Worm (Caenorhabditis elegans) whole organism, L4/young adult: ENCODE measurements around the gene tag-280.

Experiments
- dao-5 ChIP-seq: sonication (generic microtip); optimal IDR thresholded peaks from 2 replicates; lab custom pipeline; 2016; ENCODE audit warnings: missing genotype, missing genetic modification characterization, moderate library complexity, missing compliant biosample characterization
- him-1 ChIP-seq: sonication (generic microtip); optimal IDR thresholded peaks from 2 replicates; lab custom pipeline; 2016; ENCODE audit warnings: missing genotype, missing genetic modification reagents, missing genetic modification characterization, missing compliant biosample characterization

DNA sequence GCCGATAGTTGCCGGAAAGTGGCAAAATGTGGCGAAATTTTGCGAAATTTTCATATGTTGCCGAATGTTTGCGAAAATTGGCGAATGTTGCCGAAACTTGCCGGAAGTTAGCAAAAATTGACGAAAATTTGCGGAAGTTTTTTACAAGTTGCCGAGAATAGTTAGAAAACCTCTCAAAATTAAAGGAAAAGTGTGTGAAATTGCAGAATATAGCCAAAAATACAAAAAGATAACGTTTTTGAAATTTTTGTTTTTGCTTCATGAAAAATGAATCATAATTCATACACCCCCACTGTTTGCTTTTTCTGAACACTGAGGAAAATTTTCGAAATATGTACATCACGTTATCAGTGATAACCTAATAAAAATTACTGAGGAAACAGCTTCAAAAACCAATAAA is 21.2 kb downstream of the tag-280 start:
- TF ChIP-seq him-1 (tag; lab: Kevin White, UChicago) (no peak), dao-5 (tag; lab: Kevin White, UChicago) (no peak)
